Worm (Caenorhabditis elegans): ENCODE measurements around the gene H39E23.3.
"Not testable (repeated sequence)": the region's sequence is repeated elsewhere in the genome, so short reads cannot be mapped to it uniquely, and the experiment has no call there.

DNA sequence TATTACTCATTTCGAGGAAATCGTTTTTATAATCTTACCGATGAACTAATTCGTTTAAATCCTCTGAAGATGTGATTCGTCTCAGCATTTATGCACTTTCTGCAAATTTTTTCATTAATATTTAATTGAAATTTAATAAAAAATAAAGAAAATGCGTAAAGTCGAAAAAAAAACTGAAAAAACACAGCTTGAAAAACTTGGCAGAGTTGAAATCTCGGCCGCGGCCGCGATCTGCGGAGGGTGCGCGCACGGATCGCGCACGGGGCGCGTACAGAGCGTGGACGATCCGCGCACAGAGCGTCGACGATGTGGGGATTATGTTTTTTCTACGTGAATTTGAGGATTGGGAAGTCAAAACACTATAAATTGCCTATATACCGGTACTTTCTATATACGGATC lies 30.2 kb downstream of the H39E23.3 start, which contains the start of gene AH10.4:
- TF ChIP-seq Y22D7AL.16 (tag; optimal IDR thresholded peaks at IDR 0.05); fkh-10 (GFP tag; optimal IDR thresholded peaks at IDR 0.05): not testable (repeated sequence)
